Worm (Caenorhabditis elegans) whole organism, L4 larva: ENCODE measurements around the gene gdh-1.

Experiments
- F10B5.3 ChIP-seq: sonication (generic microtip); optimal IDR thresholded peaks from 2 replicates; lab custom pipeline; 2016; ENCODE audit warnings: mild to moderate bottlenecking, missing genetic modification characterization, missing compliant biosample characterization
- F26F4.8 ChIP-seq: fragments of 200-800 bp; sonication (Bioruptor generic); conservative IDR thresholded peaks from 2 replicates; pipeline ENCODE4 v1.3.6; 2022; ENCODE audit warnings: missing genetic modification characterization, missing compliant biosample characterization
- F49E8.2 ChIP-seq: sonication (generic microtip); optimal IDR thresholded peaks from 2 replicates; lab custom pipeline; 2016; ENCODE audit warnings: missing compliant biosample characterization, mild to moderate bottlenecking, missing genetic modification characterization, borderline replicate concordance
- R02D3.7 ChIP-seq: fragments of 150-350 bp; sonication (generic microtip); optimal IDR thresholded peaks from 3 replicates; lab custom pipeline; 2014; ENCODE audit warnings: missing biosample characterization, missing genetic modification characterization
- T20F7.1 ChIP-seq: fragments of 200-800 bp; sonication (Bioruptor generic); optimal IDR thresholded peaks from 2 replicates; lab custom pipeline; 2018; ENCODE audit warnings: mild to moderate bottlenecking, missing genetic modification characterization, missing compliant biosample characterization
- Y48G9A.11 ChIP-seq: fragments of 200-800 bp; sonication (Bioruptor generic); IDR thresholded peaks from 2 replicates; pipeline ENCODE4 v1.3.6; 2022; ENCODE audit warnings: missing genetic modification reagents, missing genetic modification characterization, missing compliant biosample characterization
- Y5F2A.4 ChIP-seq: fragments of 200-800 bp; sonication (Bioruptor generic); optimal IDR thresholded peaks from 2 replicates; lab custom pipeline; 2018; ENCODE audit warnings: mild to moderate bottlenecking, missing genetic modification characterization, missing compliant biosample characterization
- ZK337.2 ChIP-seq: fragments of 200-800 bp; sonication (Bioruptor generic); IDR thresholded peaks from 2 replicates; pipeline ENCODE4 v1.3.6; 2022; ENCODE audit warnings: missing genetic modification reagents, missing genetic modification characterization, missing compliant biosample characterization
- ZK546.5 ChIP-seq, 2 experiments: sonication (generic microtip); optimal IDR thresholded peaks; 2 replicates each; lab custom pipeline; 2017; ENCODE audit warnings: missing biosample characterization in 2 of 2, missing genetic modification characterization in 2 of 2
- aha-1 ChIP-seq: fragments of 150-350 bp; peaks from one replicate; lab custom pipeline; 2014; ENCODE audit warnings: missing biosample characterization, missing genetic modification characterization
- aly-2 ChIP-seq: sonication (generic microtip); optimal IDR thresholded peaks from 2 replicates; lab custom pipeline; 2018; ENCODE audit warnings: missing biosample characterization, missing genetic modification characterization
- ama-1 ChIP-seq: fragments of 150-350 bp; optimal IDR thresholded peaks from 2 replicates; lab custom pipeline; 2014; ENCODE audit warnings: inconsistent platforms, mixed read lengths
- ceh-32 ChIP-seq: sonication (generic microtip); optimal IDR thresholded peaks from 2 replicates; lab custom pipeline; 2016; ENCODE audit warnings: mild to moderate bottlenecking, missing genetic modification characterization, missing compliant biosample characterization; ENCODE audit not compliant: poor library complexity
- cey-2 ChIP-seq: sonication (generic microtip); optimal IDR thresholded peaks from 3 replicates; lab custom pipeline; 2017; ENCODE audit warnings: missing genetic modification characterization, mild to moderate bottlenecking, missing compliant biosample characterization, antibody characterized with exemption, borderline replicate concordance; ENCODE audit not compliant: insufficient read depth
- ctbp-1 ChIP-seq: fragments of 200-800 bp; sonication (Bioruptor generic); IDR thresholded peaks from 2 replicates; pipeline ENCODE4 v1.3.6; 2022; ENCODE audit warnings: missing genetic modification reagents, missing genetic modification characterization, missing compliant biosample characterization
- daf-8 ChIP-seq: fragments of 200-800 bp; sonication (Bioruptor generic); IDR thresholded peaks from 2 replicates; pipeline ENCODE4 v1.3.6; 2022; ENCODE audit warnings: missing genetic modification characterization, missing compliant biosample characterization
- dmd-9 ChIP-seq: fragments of 200-800 bp; sonication (Bioruptor generic); IDR thresholded peaks from 2 replicates; pipeline ENCODE4 v1.3.6; 2022; ENCODE audit warnings: missing genetic modification reagents, missing genetic modification characterization, missing compliant biosample characterization
- duxl-1 ChIP-seq: sonication (generic microtip); optimal IDR thresholded peaks from 2 replicates; lab custom pipeline; 2016; ENCODE audit warnings: mild to moderate bottlenecking, missing genetic modification characterization, moderate library complexity, missing compliant biosample characterization; ENCODE audit not compliant: poor library complexity
- fkh-10 ChIP-seq: fragments of 150-350 bp; optimal IDR thresholded peaks from 2 replicates; lab custom pipeline; 2014; ENCODE audit warnings: missing biosample characterization, missing genetic modification reagents, missing genetic modification characterization
- gei-8 ChIP-seq: fragments of 200-800 bp; sonication (Bioruptor generic); optimal IDR thresholded peaks from 2 replicates; lab custom pipeline; 2018; ENCODE audit warnings: mild to moderate bottlenecking, missing genetic modification characterization, missing compliant biosample characterization
- hlh-11 ChIP-seq: fragments of 200-800 bp; sonication (Bioruptor generic); optimal IDR thresholded peaks from 2 replicates; lab custom pipeline; 2018; ENCODE audit warnings: mild to moderate bottlenecking, missing genetic modification characterization, missing compliant biosample characterization
- jun-1 ChIP-seq: fragments of 150-350 bp; optimal IDR thresholded peaks from 2 replicates; lab custom pipeline; 2014; ENCODE audit warnings: missing biosample characterization, missing genetic modification reagents, missing genetic modification characterization
- lim-7 ChIP-seq: fragments of 200-800 bp; sonication (Bioruptor generic); IDR thresholded peaks from 2 replicates; pipeline ENCODE4 v1.3.6; 2022; ENCODE audit warnings: missing genetic modification characterization, missing compliant biosample characterization
- lin-13 ChIP-seq: fragments of 150-350 bp; optimal IDR thresholded peaks from 2 replicates; lab custom pipeline; 2014; ENCODE audit warnings: missing biosample characterization, missing genetic modification reagents, missing genetic modification characterization
- lin-15B ChIP-seq: fragments of 150-350 bp; sonication (generic microtip); optimal IDR thresholded peaks from 3 replicates; lab custom pipeline; 2014; ENCODE audit warnings: missing biosample characterization, missing genetic modification characterization
- madf-5 ChIP-seq, 2 experiments: fragments of 200-800 bp; sonication (Bioruptor generic); IDR thresholded peaks; 2 replicates each; pipeline ENCODE4 v1.3.6; 2022; ENCODE audit warnings: missing compliant biosample characterization in 2 of 2, missing genetic modification characterization in 2 of 2
- mdl-1 ChIP-seq, 2 experiments: fragments of 150-350 bp in 1 of 2; sonication (generic microtip) in 1 of 2; optimal IDR thresholded peaks; 2 replicates each; lab custom pipeline; 2014 to 2017; ENCODE audit warnings: missing biosample characterization in 2 of 2, missing genetic modification characterization in 2 of 2
- mdt-29 ChIP-seq: fragments of 200-800 bp; sonication (Bioruptor generic); IDR thresholded peaks from 2 replicates; pipeline ENCODE4 v1.3.6; 2022; ENCODE audit warnings: missing genetic modification reagents, missing genetic modification characterization, missing compliant biosample characterization
- nhr-11 ChIP-seq: fragments of 150-350 bp; optimal IDR thresholded peaks from 2 replicates; lab custom pipeline; 2014; ENCODE audit warnings: missing biosample characterization, missing genetic modification characterization
- nhr-111 ChIP-seq: fragments of 200-800 bp; sonication (Bioruptor generic); optimal IDR thresholded peaks from 2 replicates; lab custom pipeline; 2018; ENCODE audit warnings: mild to moderate bottlenecking, missing genetic modification characterization, missing compliant biosample characterization
- nhr-237 ChIP-seq: sonication (generic microtip); optimal IDR thresholded peaks from 2 replicates; lab custom pipeline; 2017; ENCODE audit warnings: missing biosample characterization, missing genetic modification characterization
- nhr-25 ChIP-seq: sonication (generic microtip); optimal IDR thresholded peaks from 2 replicates; lab custom pipeline; 2017; ENCODE audit warnings: missing genetic modification characterization, mild to moderate bottlenecking, missing compliant biosample characterization, antibody characterized with exemption, moderate library complexity, borderline replicate concordance; ENCODE audit not compliant: insufficient read depth
- nhr-28 ChIP-seq: fragments of 150-350 bp; optimal IDR thresholded peaks from 2 replicates; lab custom pipeline; 2014; ENCODE audit warnings: missing biosample characterization, missing genetic modification characterization
- php-3 ChIP-seq: fragments of 200-800 bp; sonication (Bioruptor generic); IDR thresholded peaks from 2 replicates; pipeline ENCODE4 v1.3.6; 2022; ENCODE audit warnings: missing genetic modification reagents, missing genetic modification characterization, missing compliant biosample characterization
- pqm-1 ChIP-seq: sonication (generic microtip); optimal IDR thresholded peaks from 2 replicates; lab custom pipeline; 2017; ENCODE audit warnings: missing biosample characterization, missing genetic modification characterization
- set-16 ChIP-seq: fragments of 200-800 bp; sonication (Bioruptor generic); IDR thresholded peaks from 2 replicates; pipeline ENCODE4 v1.3.6; 2022; ENCODE audit warnings: missing genetic modification reagents, missing genetic modification characterization, missing compliant biosample characterization
- snpc-1.2 ChIP-seq: fragments of 200-800 bp; sonication (Bioruptor generic); IDR thresholded peaks from 2 replicates; pipeline ENCODE4 v1.3.6; 2022; ENCODE audit warnings: missing genetic modification reagents, missing genetic modification characterization, missing compliant biosample characterization
- spr-3 ChIP-seq: fragments of 200-800 bp; sonication (Bioruptor generic); optimal IDR thresholded peaks from 2 replicates; lab custom pipeline; 2018; ENCODE audit warnings: mild to moderate bottlenecking, missing genetic modification characterization, missing compliant biosample characterization
- tag-97 ChIP-seq: fragments of 200-800 bp; sonication (Bioruptor generic); IDR thresholded peaks from 2 replicates; pipeline ENCODE4 v1.3.6; 2022; ENCODE audit warnings: missing genetic modification characterization, missing compliant biosample characterization
- tra-1 ChIP-seq: fragments of 200-800 bp; sonication (Bioruptor generic); IDR thresholded peaks from 2 replicates; pipeline ENCODE4 v1.3.6; 2022; ENCODE audit warnings: missing genetic modification reagents, missing genetic modification characterization, missing compliant biosample characterization
- unc-62 ChIP-seq, 3 experiments: fragments of 150-350 bp in 1 of 3; sonication (generic microtip); optimal IDR thresholded peaks in 2 of 3; peaks in 1 of 3; 1 replicate in 1 of 3; 2 replicates in 2 of 3; lab custom pipeline; 2014 to 2017; ENCODE audit warnings: missing biosample characterization in 3 of 3, missing genetic modification characterization in 3 of 3, missing genetic modification reagents in 3 of 3, missing genotype in 1 of 3
- zag-1 ChIP-seq: fragments of 150-350 bp; optimal IDR thresholded peaks from 2 replicates; lab custom pipeline; 2014; ENCODE audit warnings: missing biosample characterization, missing genetic modification characterization
- zfp-2 ChIP-seq: sonication (generic microtip); optimal IDR thresholded peaks from 2 replicates; lab custom pipeline; 2016; ENCODE audit warnings: mild to moderate bottlenecking, missing genetic modification characterization, missing compliant biosample characterization
- ztf-7 ChIP-seq: fragments of 150-350 bp; optimal IDR thresholded peaks from 2 replicates; lab custom pipeline; 2014; ENCODE audit warnings: missing biosample characterization, missing genetic modification characterization

gdh-1 gene

ce11 chrIV:11924092-11924491 is 29.0 kb upstream of the gdh-1 start:
- TF ChIP-seq T20F7.1 (GFP tag; lab: Kevin White, UChicago) (no peak), aha-1 (peak; percentile 82), fkh-10 (no peak), nhr-25 (tag; lab: Kevin White, UChicago) (peak; percentile 31), snpc-1.2 (GFP tag; lab: Robert Waterston, UW) (no peak), tag-97 (GFP tag; lab: Robert Waterston, UW) (no peak), unc-62 (GFP tag; optimal IDR thresholded peaks at IDR 0.05 in 1 of 2; lab: Kevin White, UChicago) (peak in 1 of 2 experiments; percentile 62), unc-62 (tag; optimal IDR thresholded peaks at IDR 0.05; lab: Kevin White, UChicago) (no peak)

ce11 chrIV:11925346-11926075 is 27.5 kb upstream of the gdh-1 start, which contains the start of the genes srlf-33 and srlf-32:
Gene srlf-33, minus strand, starts transcription at chrIV:11925446.
Gene srlf-32, plus strand, starts transcription at chrIV:11926025.
- peak; percentile 63 for TF ChIP-seq aha-1
- no peak for TF ChIP-seq ZK337.2 (GFP tag; lab: Robert Waterston, UW)
- TF ChIP-seq, all 104 proteins: peak for 1

ce11 chrIV:11928388-11928787 is 24.7 kb upstream of the gdh-1 start:
- TF ChIP-seq F10B5.3 (no peak), aly-2 (tag; lab: Kevin White, UChicago) (no peak), tra-1 (GFP tag; lab: Robert Waterston, UW) (0 out of 2 replicates have a peak, but pooled peaks have one; percentile 33), set-16 (no peak; the same call in 1 of the 2 replicates), Y48G9A.11 (peak; percentile 61; the same call in 1 of the 2 replicates), F49E8.2 (tag; lab: Kevin White, UChicago) (peak; percentile 34), snpc-1.2 (GFP tag; lab: Robert Waterston, UW) (peak; percentile 91), jun-1 (tag; lab: Kevin White, UChicago) (no peak), ama-1 (lab: Kevin White, UChicago) (no peak), ceh-32 (no peak), zfp-2 (no peak), pqm-1 (tag; lab: Kevin White, UChicago) (no peak), zag-1 (tag; lab: Kevin White, UChicago) (no peak), Y5F2A.4 (no peak), nhr-28 (tag; lab: Kevin White, UChicago) (peak; percentile 40), mdt-29 (GFP tag; lab: Robert Waterston, UW) (no peak; the same call in 1 of the 2 replicates), lin-15B (tag; lab: Kevin White, UChicago) (no peak), nhr-237 (tag; lab: Kevin White, UChicago) (no peak), lin-13 (GFP tag; lab: Kevin White, UChicago) (no peak), ctbp-1 (GFP tag; lab: Robert Waterston, UW) (0 out of 2 replicates have a peak, but pooled peaks have one; percentile 62), daf-8 (GFP tag; lab: Robert Waterston, UW) (no peak), mdl-1 (tag; optimal IDR thresholded peaks at IDR 0.05; lab: Kevin White, UChicago) (peak in 1 of 2 experiments; percentile 39), nhr-111 (GFP tag; lab: Kevin White, UChicago) (no peak), lim-7 (peak; percentile 73), hlh-11 (tag; lab: Kevin White, UChicago) (peak; percentile 57), cey-2 (tag; lab: Kevin White, UChicago) (no peak), F26F4.8 (peak; percentile 59; the same call in 1 of the 2 replicates), php-3 (no peak; the same call in 1 of the 2 replicates), gei-8 (GFP tag; lab: Kevin White, UChicago) (no peak), madf-5 (GFP tag; IDR thresholded peaks at IDR 0.05; lab: Robert Waterston, UW) (no peak), spr-3 (GFP tag; lab: Kevin White, UChicago) (no peak), ZK337.2 (GFP tag; lab: Robert Waterston, UW) (peak; percentile 47; the same call in 1 of the 2 replicates), dmd-9 (GFP tag; lab: Robert Waterston, UW) (no peak), ZK546.5 (tag; optimal IDR thresholded peaks at IDR 0.05; lab: Kevin White, UChicago) (no peak), ztf-7 (peak; percentile 4), R02D3.7 (no peak), duxl-1 (tag; lab: Kevin White, UChicago) (peak; percentile 63), nhr-11 (no peak)
